Fruit fly (Drosophila melanogaster): Measurements from ENCODE around the gene SNF4Agamma.

Gene SNF4Agamma

DNA sequence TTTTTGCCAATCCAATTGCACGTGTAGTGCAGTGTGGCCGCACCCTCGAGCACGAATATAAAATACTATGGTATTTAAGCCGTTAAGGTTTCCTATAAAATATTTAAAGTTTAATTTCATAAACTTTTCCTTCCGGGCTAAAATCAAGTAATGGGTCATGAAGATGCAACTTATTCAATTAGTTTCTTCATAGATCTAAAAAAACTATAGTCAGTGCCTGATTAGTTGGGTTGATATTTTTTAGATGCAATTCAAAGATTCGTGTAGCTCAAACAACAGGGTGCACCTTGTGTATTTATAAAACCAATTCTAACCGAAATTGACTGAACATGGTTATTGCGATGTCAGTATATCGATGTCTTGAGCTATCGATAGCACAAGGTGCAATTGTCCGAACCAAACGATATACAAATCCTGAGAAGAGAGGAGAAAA lies 78.2 kb downstream of the SNF4Agamma start, which contains the start of the genes Smyd5 and Oga (continued):
- TF ChIP-seq CG4424 (GFP tag; optimal IDR thresholded peaks at IDR 0.05) (peak; percentile 29), CG7556 (GFP tag; optimal IDR thresholded peaks at IDR 0.05) (peak; percentile 20), Usf (GFP tag; optimal IDR thresholded peaks at IDR 0.05) (no peak), Nf-YA (GFP tag; IDR thresholded peaks at IDR 0.05) (no peak), CG17328 (GFP tag; IDR thresholded peaks at IDR 0.05) (peak; percentile 24; the same call in 1 of the 2 replicates), tgo (GFP tag; IDR thresholded peaks at IDR 0.05) (no peak), CG33557 (GFP tag; optimal IDR thresholded peaks at IDR 0.05) (peak; percentile 13), CG8290 (GFP tag; optimal IDR thresholded peaks at IDR 0.05) (peak; percentile 27), CG8290 (tag; optimal IDR thresholded peaks at IDR 0.05) (peak in 1 of 2 experiments; percentile 23), CG5245 (GFP tag; optimal IDR thresholded peaks at IDR 0.05) (no peak), corto (GFP tag; optimal IDR thresholded peaks at IDR 0.05) (no peak)

DNA sequence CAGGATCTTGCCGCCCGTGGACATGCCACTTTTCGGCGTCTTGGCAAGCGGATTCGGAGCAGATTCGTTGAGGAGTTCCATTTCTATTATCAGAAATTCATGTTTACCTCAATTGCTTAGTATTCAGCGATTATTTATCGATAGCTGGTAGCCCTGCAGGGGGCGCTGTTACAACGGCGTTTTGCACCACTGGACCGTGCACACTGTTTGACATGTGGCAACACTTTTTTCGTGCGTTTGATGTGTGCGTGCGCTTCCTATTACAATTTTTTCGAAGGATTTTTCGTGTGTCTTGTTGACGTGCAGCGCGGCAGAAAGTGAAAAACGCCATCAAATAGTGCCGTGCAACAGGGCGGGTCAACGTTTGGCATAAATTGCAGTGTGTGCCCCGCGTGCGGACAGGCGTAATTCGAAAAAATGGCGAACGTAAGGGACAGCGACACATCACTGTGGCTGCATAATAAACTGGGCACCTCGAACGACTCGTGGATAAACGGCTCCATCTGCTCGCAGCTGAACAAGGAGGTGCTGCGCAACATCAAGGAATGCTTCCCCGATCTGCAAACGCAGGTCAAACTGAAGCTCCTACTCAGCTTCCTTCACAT lies 83.0 kb downstream of the SNF4Agamma start, which contains the start of the genes CG3337 and Nelf-A:
Gene CG3337 (minus strand): TSS at position 132 of the 605 bp plus-strand sequence.
Gene Nelf-A (plus strand): TSS at position 252 of the 605 bp plus-strand sequence.
- peak; percentile 85 for TF ChIP-seq CG6791 (GFP tag; IDR thresholded peaks at IDR 0.05; ENCODE audit: partially characterized antibody)
- TF ChIP-seq CG7357 (GFP tag; IDR thresholded peaks at IDR 0.05): no peak
- TF ChIP-seq insv (GFP tag; optimal IDR thresholded peaks at IDR 0.05): peak in 1 of 2 experiments; percentile 58
- TF ChIP-seq HLH3B (GFP tag; IDR thresholded peaks at IDR 0.05): peak; percentile 37
- peak; percentile 2 for TF ChIP-seq CG17385 (GFP tag; optimal IDR thresholded peaks at IDR 0.05)
- no peak for TF ChIP-seq oc (tag; optimal IDR thresholded peaks at IDR 0.05)
- TF ChIP-seq Hey (tag; optimal IDR thresholded peaks at IDR 0.05): no peak
- TF ChIP-seq zen2 (GFP tag; IDR thresholded peaks at IDR 0.05; ENCODE audit: partially characterized antibody): peak; percentile 74
- no peak for TF ChIP-seq Stat92E (GFP tag; optimal IDR thresholded peaks at IDR 0.05)
- peak; percentile 44 for TF ChIP-seq CG10147 (GFP tag; optimal IDR thresholded peaks at IDR 0.05)
- peak; percentile 86 for TF ChIP-seq CG13287 (GFP tag; IDR thresholded peaks at IDR 0.05; ENCODE audit: partially characterized antibody)
- peak; percentile 59 for TF ChIP-seq Rx (GFP tag; IDR thresholded peaks at IDR 0.05)
- TF ChIP-seq pb (GFP tag; optimal IDR thresholded peaks at IDR 0.05): peak; percentile 66
- TF ChIP-seq CG8388 (GFP tag; optimal IDR thresholded peaks at IDR 0.05): no peak
- TF ChIP-seq shn (GFP tag; optimal IDR thresholded peaks at IDR 0.05): peak; percentile 84
- peak; percentile 82 for TF ChIP-seq CG34224 (GFP tag; IDR thresholded peaks at IDR 0.05; ENCODE audit: partially characterized antibody)
- peak; percentile 89 for TF ChIP-seq amos (GFP tag; IDR thresholded peaks at IDR 0.05; ENCODE audit: partially characterized antibody)
- TF ChIP-seq jigr1 (GFP tag; IDR thresholded peaks at IDR 0.05): no peak
- no peak for TF ChIP-seq Lpt (GFP tag; optimal IDR thresholded peaks at IDR 0.05)
- TF ChIP-seq Ets97D (GFP tag; optimal IDR thresholded peaks at IDR 0.05): peak; percentile 91
- no peak for TF ChIP-seq toy (GFP tag; IDR thresholded peaks at IDR 0.05)
- peak; percentile 66 for TF ChIP-seq H2.0 (GFP tag; IDR thresholded peaks at IDR 0.05)
- TF ChIP-seq Mrtf (GFP tag; IDR thresholded peaks at IDR 0.05): peak; percentile 60; the same call in 2 of the 3 replicates
- peak; percentile 61 for TF ChIP-seq CG34376 (GFP tag; optimal IDR thresholded peaks at IDR 0.05)
- peak; percentile 47 for TF ChIP-seq BtbVII (GFP tag; optimal IDR thresholded peaks at IDR 0.05)
- peak; percentile 71 for TF ChIP-seq sisA (GFP tag; IDR thresholded peaks at IDR 0.05)
- TF ChIP-seq dimm (GFP tag; IDR thresholded peaks at IDR 0.05): no peak
- peak; percentile 40 for TF ChIP-seq CG7271 (tag; optimal IDR thresholded peaks at IDR 0.05)
- TF ChIP-seq ash1 (GFP tag; optimal IDR thresholded peaks at IDR 0.05): peak; percentile 60
- TF ChIP-seq Gsc (GFP tag; IDR thresholded peaks at IDR 0.05): no peak
- TF ChIP-seq maf-S (GFP tag; optimal IDR thresholded peaks at IDR 0.05): peak; percentile 55
- peak; percentile 86 for TF ChIP-seq CG2120 (GFP tag; optimal IDR thresholded peaks at IDR 0.05)
- peak; percentile 71; the same call in 1 of the 2 replicates for TF ChIP-seq CG11085 (GFP tag; IDR thresholded peaks at IDR 0.05)
- peak; percentile 59 for TF ChIP-seq CG12155 (GFP tag; optimal IDR thresholded peaks at IDR 0.05)
- TF ChIP-seq Bdp1 (GFP tag; optimal IDR thresholded peaks at IDR 0.05): peak; percentile 74
- TF ChIP-seq Hr78 (GFP tag; optimal IDR thresholded peaks at IDR 0.05): no peak
- no peak for TF ChIP-seq danr (GFP tag; IDR thresholded peaks at IDR 0.05)
- no peak for TF ChIP-seq Kr (GFP tag; optimal IDR thresholded peaks at IDR 0.05)
